Fruit fly (Drosophila melanogaster) whole organism, adult: Measurements from ENCODE around the gene mAcon2.

Source experiments
- CG11617 ChIP-seq: fragments of 200-800 bp; sonication (Bioruptor generic); optimal IDR thresholded peaks from 2 replicates; lab custom pipeline; 2017; ENCODE audit warnings: mild to moderate bottlenecking, missing biosample characterization, missing genetic modification reagents, missing genetic modification characterization
- CG12768 ChIP-seq: fragments of 200-800 bp; sonication (Bioruptor generic); optimal IDR thresholded peaks from 2 replicates; lab custom pipeline; 2017; ENCODE audit warnings: missing biosample characterization, missing genetic modification characterization, mild to moderate bottlenecking, moderate library complexity, missing genetic modification reagents
- CG14711 ChIP-seq: fragments of 200-800 bp; sonication (Bioruptor generic); optimal IDR thresholded peaks from 2 replicates; lab custom pipeline; 2018; ENCODE audit warnings: missing biosample characterization, mild to moderate bottlenecking, missing genetic modification characterization, moderate library complexity
- CG1620 ChIP-seq: fragments of 200-800 bp; sonication (Bioruptor generic); optimal IDR thresholded peaks from 2 replicates; lab custom pipeline; 2016; ENCODE audit warnings: missing biosample characterization, missing genetic modification characterization
- CG33017 ChIP-seq: fragments of 200-800 bp; sonication (Bioruptor generic); optimal IDR thresholded peaks from 2 replicates; lab custom pipeline; 2018; ENCODE audit warnings: missing biosample characterization, mild to moderate bottlenecking, missing genetic modification characterization, moderate library complexity
- CG5204 ChIP-seq: fragments of 200-800 bp; sonication (Bioruptor generic); optimal IDR thresholded peaks from 2 replicates; lab custom pipeline; 2016; ENCODE audit warnings: missing biosample characterization, missing genetic modification characterization
- CG7045 ChIP-seq: fragments of 200-800 bp; sonication (Bioruptor generic); optimal IDR thresholded peaks from 2 replicates; lab custom pipeline; 2017; ENCODE audit warnings: missing biosample characterization, mild to moderate bottlenecking, missing genetic modification characterization
- CG7101 ChIP-seq: fragments of 200-800 bp; sonication (Bioruptor generic); optimal IDR thresholded peaks from 2 replicates; lab custom pipeline; 2018; ENCODE audit warnings: missing biosample characterization, mild to moderate bottlenecking, missing genetic modification characterization, moderate library complexity
- Clk ChIP-seq: fragments of 200-800 bp; sonication (Bioruptor generic); optimal IDR thresholded peaks from 2 replicates; lab custom pipeline; 2017; ENCODE audit warnings: missing biosample characterization, missing genetic modification characterization
- Crg-1 ChIP-seq: fragments of 200-800 bp; sonication (Bioruptor generic); optimal IDR thresholded peaks from 2 replicates; lab custom pipeline; 2016; ENCODE audit warnings: missing biosample characterization, missing genetic modification characterization
- Hr96 ChIP-seq: fragments of 200-800 bp; sonication (Bioruptor generic); optimal IDR thresholded peaks from 2 replicates; lab custom pipeline; 2016; ENCODE audit warnings: missing biosample characterization, missing genetic modification characterization
- Mnt ChIP-seq: fragments of 200-800 bp; sonication (Bioruptor generic); optimal IDR thresholded peaks from 2 replicates; lab custom pipeline; 2016; ENCODE audit warnings: missing biosample characterization, mild to moderate bottlenecking, missing genetic modification characterization
- bab1 ChIP-seq: fragments of 200-800 bp; sonication (Bioruptor generic); optimal IDR thresholded peaks from 3 replicates; lab custom pipeline; 2019; ENCODE audit warnings: missing biosample characterization, mild to moderate bottlenecking, missing genetic modification characterization, moderate library complexity
- cic ChIP-seq: fragments of 200-800 bp; sonication (Bioruptor generic); optimal IDR thresholded peaks from 2 replicates; lab custom pipeline; 2017; ENCODE audit warnings: missing biosample characterization, mild to moderate bottlenecking, missing genetic modification characterization, moderate library complexity
- cnc ChIP-seq, 2 experiments: fragments of >200 bp; optimal IDR thresholded peaks; 2 replicates each; lab custom pipeline; 2017
- kay ChIP-seq: fragments of 200-800 bp; sonication (Bioruptor generic); peaks from one replicate; lab custom pipeline; 2016; ENCODE audit warnings: missing biosample characterization, missing genetic modification characterization, borderline replicate concordance
- ovo ChIP-seq: fragments of 200-800 bp; sonication (Bioruptor generic); optimal IDR thresholded peaks from 2 replicates; lab custom pipeline; 2016; ENCODE audit warnings: missing biosample characterization, missing genetic modification characterization
- pad ChIP-seq: fragments of 200-800 bp; sonication (Bioruptor generic); optimal IDR thresholded peaks from 3 replicates; lab custom pipeline; 2017; ENCODE audit warnings: missing biosample characterization, missing genetic modification characterization, mild to moderate bottlenecking, moderate library complexity, missing genetic modification reagents
- tj ChIP-seq: fragments of 200-800 bp; sonication (Bioruptor generic); optimal IDR thresholded peaks from 3 replicates; lab custom pipeline; 2017; ENCODE audit warnings: missing biosample characterization, mild to moderate bottlenecking, missing genetic modification characterization, moderate library complexity
- toe ChIP-seq: fragments of 200-800 bp; sonication (Bioruptor generic); optimal IDR thresholded peaks from 2 replicates; lab custom pipeline; 2016; ENCODE audit warnings: missing biosample characterization, missing genetic modification characterization

Gene mAcon2

DNA sequence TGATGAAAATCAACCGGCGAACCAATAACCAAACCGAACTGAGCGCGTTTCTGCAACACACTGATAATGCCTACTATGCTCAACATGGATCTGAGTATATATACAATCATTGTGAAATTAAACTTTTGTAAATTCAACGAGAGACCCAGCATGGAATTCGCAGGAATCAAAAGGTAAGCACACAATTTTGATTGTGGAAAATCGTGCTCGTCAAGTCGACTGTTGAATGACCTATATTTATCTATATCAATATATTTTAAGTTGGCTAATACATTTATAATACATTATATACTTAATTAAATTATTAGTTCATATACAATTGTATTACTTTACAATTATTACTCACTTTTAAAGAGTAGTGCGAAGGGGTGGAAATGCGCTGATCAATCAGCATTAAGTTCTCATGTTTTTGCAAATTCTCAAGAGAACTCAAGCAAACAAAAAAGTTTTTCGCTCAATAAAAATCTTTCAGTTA lies 16.9 kb downstream of the mAcon2 start, which contains the start of gene Ugt302K1:
Gene Ugt302K1, minus strand, starts transcription at position 51 of the 475 bp plus-strand sequence.
- TF ChIP-seq CG33017, result no peak
- no peak for TF ChIP-seq Mnt (GFP tag; lab: Kevin White, UChicago)
- no peak for TF ChIP-seq ovo (GFP tag; lab: Kevin White, UChicago)
- TF ChIP-seq pad (GFP tag; lab: Kevin White, UChicago), result no peak
- TF ChIP-seq CG12768 (GFP tag; lab: Kevin White, UChicago), result no peak
- no peak for TF ChIP-seq Hr96 (GFP tag; lab: Kevin White, UChicago)
- no peak for TF ChIP-seq cnc (optimal IDR thresholded peaks at IDR 0.05; lab: Kevin White, UChicago)
- TF ChIP-seq CG7045 (GFP tag; lab: Kevin White, UChicago), result no peak
- TF ChIP-seq cic (GFP tag; lab: Kevin White, UChicago), result no peak
- TF ChIP-seq bab1 (GFP tag; lab: Kevin White, UChicago), result peak; percentile 62
- TF ChIP-seq CG1620 (GFP tag; lab: Kevin White, UChicago), result no peak
- TF ChIP-seq toe (GFP tag; lab: Kevin White, UChicago), result no peak
- peak; percentile 29 for TF ChIP-seq kay (GFP tag; lab: Kevin White, UChicago)
- TF ChIP-seq CG11617, result no peak
- no peak for TF ChIP-seq Clk (GFP tag; lab: Kevin White, UChicago)
- TF ChIP-seq Crg-1 (GFP tag; lab: Kevin White, UChicago), result no peak
- TF ChIP-seq CG14711 (tag; lab: Kevin White, UChicago), result peak; percentile 48
- no peak for TF ChIP-seq CG5204 (GFP tag; lab: Kevin White, UChicago)
- peak; percentile 29 for TF ChIP-seq tj (GFP tag; lab: Kevin White, UChicago)
- TF ChIP-seq CG7101, result peak; percentile 13

DNA sequence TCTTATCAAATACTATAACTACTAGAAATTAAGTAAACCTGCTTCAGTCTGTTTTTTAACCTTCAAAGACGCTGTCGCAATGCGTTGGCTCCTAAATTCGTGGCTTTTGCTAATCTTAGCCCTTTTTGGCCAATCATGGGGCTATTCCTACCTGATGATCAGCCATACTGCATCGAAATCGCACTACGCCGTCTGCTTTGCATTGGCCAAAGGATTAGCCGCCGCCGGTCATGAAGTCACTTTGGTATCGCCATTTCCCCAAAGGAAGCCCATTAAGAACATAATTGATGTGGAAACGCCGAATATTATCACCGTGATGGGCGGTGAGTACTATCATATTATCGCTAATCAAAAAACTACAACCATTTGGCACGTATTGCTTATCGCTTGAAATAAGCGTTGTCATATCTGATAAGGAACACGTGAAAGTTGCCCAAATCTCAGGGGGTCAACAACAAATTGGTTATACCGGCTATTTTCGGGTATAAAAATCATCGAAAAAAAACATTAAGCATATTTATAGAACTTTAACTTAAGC lies 17.7 kb downstream of the mAcon2 start, which contains the start of gene Ugt302E1:
Gene Ugt302E1, plus strand, starts transcription at position 51 of the 538 bp plus-strand sequence.
- TF ChIP-seq cic (GFP tag; lab: Kevin White, UChicago) (peak; percentile 82), tj (GFP tag; lab: Kevin White, UChicago) (no peak), cnc (optimal IDR thresholded peaks at IDR 0.05; lab: Kevin White, UChicago) (no peak)

DNA sequence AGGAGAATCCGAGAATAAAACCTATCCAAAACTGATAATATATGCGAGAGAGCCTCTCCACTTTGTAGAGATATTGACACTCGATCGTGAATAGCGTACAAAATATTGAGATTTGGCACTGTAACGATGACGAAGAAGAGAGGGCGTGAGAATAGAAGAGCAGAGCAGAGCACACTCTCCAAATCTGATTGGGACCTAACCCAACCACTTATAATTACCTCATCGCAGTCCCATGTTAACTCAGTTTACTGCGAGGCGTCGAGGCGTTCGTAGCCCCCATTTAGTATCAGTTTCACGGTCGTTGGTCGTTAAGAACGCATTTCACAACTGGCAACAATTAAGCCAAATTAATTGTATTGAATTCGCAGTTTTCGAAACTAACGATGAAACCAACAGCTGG lies 19.9 kb downstream of the mAcon2 start, which contains the start of gene Ugt302C1:
Gene Ugt302C1, plus strand, starts transcription at position 241 of the 400 bp plus-strand sequence.
- TF ChIP-seq cic (GFP tag; lab: Kevin White, UChicago), result peak; percentile 63
- peak; percentile 21 for TF ChIP-seq pad (GFP tag; lab: Kevin White, UChicago)
- TF ChIP-seq tj (GFP tag; lab: Kevin White, UChicago), result peak; percentile 26
- no peak for TF ChIP-seq CG1620 (GFP tag; lab: Kevin White, UChicago)
- TF ChIP-seq Clk (GFP tag; lab: Kevin White, UChicago), result no peak
- no peak for TF ChIP-seq toe (GFP tag; lab: Kevin White, UChicago)
- TF ChIP-seq CG33017, result peak; percentile 37
- peak; percentile 7 for TF ChIP-seq Crg-1 (GFP tag; lab: Kevin White, UChicago)
- peak; percentile 4 for TF ChIP-seq bab1 (GFP tag; lab: Kevin White, UChicago)
- TF ChIP-seq CG14711 (tag; lab: Kevin White, UChicago), result no peak
- TF ChIP-seq CG5204 (GFP tag; lab: Kevin White, UChicago), result no peak
- TF ChIP-seq CG11617, result no peak
- peak in 1 of 2 experiments; percentile 37 for TF ChIP-seq cnc (optimal IDR thresholded peaks at IDR 0.05; lab: Kevin White, UChicago)
- peak; percentile 16 for TF ChIP-seq ovo (GFP tag; lab: Kevin White, UChicago)
- peak; percentile 62 for TF ChIP-seq kay (GFP tag; lab: Kevin White, UChicago)
- TF ChIP-seq Hr96 (GFP tag; lab: Kevin White, UChicago), result no peak
- peak; percentile 31 for TF ChIP-seq CG12768 (GFP tag; lab: Kevin White, UChicago)
- no peak for TF ChIP-seq CG7045 (GFP tag; lab: Kevin White, UChicago)
- TF ChIP-seq CG7101, result peak; percentile 30
- peak; percentile 57 for TF ChIP-seq Mnt (GFP tag; lab: Kevin White, UChicago)

DNA sequence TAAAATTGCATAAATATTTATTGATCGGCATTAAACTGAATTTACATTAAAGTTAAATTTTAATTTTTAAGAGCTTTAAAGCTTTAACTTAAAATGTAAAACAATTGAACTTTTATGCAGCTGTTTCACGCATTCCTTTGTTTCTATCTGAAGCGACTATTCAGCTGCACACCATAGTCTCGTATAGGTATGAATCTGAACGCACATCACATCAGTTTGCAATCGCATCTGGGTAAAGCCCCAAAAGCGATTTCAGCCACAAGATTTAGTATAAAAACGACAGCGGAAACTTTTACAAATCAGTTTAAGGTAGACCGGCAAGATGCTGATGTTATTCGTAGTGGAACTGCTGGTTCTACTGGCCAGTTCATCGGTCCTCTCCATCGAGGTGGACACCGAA lies 23.9 kb downstream of the mAcon2 start, which contains the start of gene CG4757:
Gene CG4757, plus strand, starts transcription at position 301 of the 400 bp plus-strand sequence.
- TF ChIP-seq kay (GFP tag; lab: Kevin White, UChicago), result no peak
- TF ChIP-seq CG7101, result no peak
- no peak for TF ChIP-seq CG14711 (tag; lab: Kevin White, UChicago)
- TF ChIP-seq CG1620 (GFP tag; lab: Kevin White, UChicago), result no peak
- TF ChIP-seq CG7045 (GFP tag; lab: Kevin White, UChicago), result no peak
- TF ChIP-seq pad (GFP tag; lab: Kevin White, UChicago), result no peak
- no peak for TF ChIP-seq Hr96 (GFP tag; lab: Kevin White, UChicago)
- TF ChIP-seq toe (GFP tag; lab: Kevin White, UChicago), result no peak
- TF ChIP-seq ovo (GFP tag; lab: Kevin White, UChicago), result no peak
- no peak for TF ChIP-seq CG33017
- TF ChIP-seq CG5204 (GFP tag; lab: Kevin White, UChicago), result no peak

DNA sequence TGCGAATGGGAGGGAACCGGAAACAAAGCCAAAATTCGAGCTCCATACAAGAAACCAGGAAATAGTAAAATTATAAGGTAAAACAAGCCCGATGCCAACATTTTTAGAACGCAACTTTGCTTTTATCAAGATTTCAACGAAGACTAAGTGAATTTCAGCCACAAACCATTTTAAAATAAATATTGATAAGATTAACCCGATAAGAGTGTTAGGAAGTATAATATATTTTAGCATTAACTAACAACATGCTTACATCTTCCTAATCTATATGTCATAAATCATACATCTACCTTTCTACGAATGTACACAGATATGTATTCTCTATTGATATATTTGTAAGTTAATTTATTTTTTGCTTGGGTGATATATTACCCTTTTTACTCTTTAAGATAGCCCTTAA lies 29.0 kb downstream of the mAcon2 start, which contains the start of gene Ugt35E1:
Gene Ugt35E1, minus strand, starts transcription at position 101 of the 400 bp plus-strand sequence.
- TF ChIP-seq CG11617, result no peak
- TF ChIP-seq CG33017, result no peak
- no peak for TF ChIP-seq cic (GFP tag; lab: Kevin White, UChicago)
- TF ChIP-seq Hr96 (GFP tag; lab: Kevin White, UChicago), result no peak
- no peak for TF ChIP-seq toe (GFP tag; lab: Kevin White, UChicago)
- TF ChIP-seq CG14711 (tag; lab: Kevin White, UChicago), result no peak
- no peak for TF ChIP-seq CG12768 (GFP tag; lab: Kevin White, UChicago)
- TF ChIP-seq pad (GFP tag; lab: Kevin White, UChicago), result no peak
- no peak for TF ChIP-seq Crg-1 (GFP tag; lab: Kevin White, UChicago)
- no peak for TF ChIP-seq CG5204 (GFP tag; lab: Kevin White, UChicago)
- TF ChIP-seq tj (GFP tag; lab: Kevin White, UChicago), result no peak
- no peak for TF ChIP-seq ovo (GFP tag; lab: Kevin White, UChicago)
- no peak for TF ChIP-seq bab1 (GFP tag; lab: Kevin White, UChicago)
- TF ChIP-seq CG7045 (GFP tag; lab: Kevin White, UChicago), result no peak
- no peak for TF ChIP-seq CG1620 (GFP tag; lab: Kevin White, UChicago)
- no peak for TF ChIP-seq Clk (GFP tag; lab: Kevin White, UChicago)
- TF ChIP-seq Mnt (GFP tag; lab: Kevin White, UChicago), result no peak
- TF ChIP-seq CG7101, result no peak
